Fruit fly (Drosophila melanogaster) whole organism, embryonic: ENCODE data around the gene CG16865.

Source experiments
- ATbp ChIP-seq: fragments of 200-800 bp; sonication (Bioruptor generic); optimal IDR thresholded peaks from 2 replicates; lab custom pipeline; 2017; ENCODE audit warnings: missing biosample characterization, mild to moderate bottlenecking, missing genetic modification characterization, missing genetic modification reagents
- Adf1 ChIP-seq: fragments of 200-800 bp; sonication (Bioruptor generic); IDR thresholded peaks from 2 replicates; pipeline ENCODE4 v1.3.6; 2022; ENCODE audit warnings: missing biosample characterization, missing genetic modification characterization
- Asciz ChIP-seq: fragments of 200-800 bp; sonication (Bioruptor generic); optimal IDR thresholded peaks from 2 replicates; lab custom pipeline; 2017; ENCODE audit warnings: missing biosample characterization, mild to moderate bottlenecking, missing genetic modification characterization, missing genetic modification reagents
- BEAF-32 ChIP-seq: fragments of 200-800 bp; sonication (Bioruptor generic); optimal IDR thresholded peaks from 3 replicates; lab custom pipeline; 2017; ENCODE audit warnings: missing biosample characterization, missing genetic modification characterization, mild to moderate bottlenecking, moderate library complexity, missing genetic modification reagents
- CG10543 ChIP-seq: fragments of 200-800 bp; sonication (Bioruptor generic); optimal IDR thresholded peaks from 3 replicates; lab custom pipeline; 2017; ENCODE audit warnings: missing biosample characterization, mild to moderate bottlenecking, missing genetic modification characterization, moderate library complexity
- CG1233 ChIP-seq: fragments of 200-800 bp; sonication (Bioruptor generic); optimal IDR thresholded peaks from 4 replicates; lab custom pipeline; 2018; ENCODE audit warnings: missing biosample characterization, mild to moderate bottlenecking, missing genetic modification characterization
- CG12659 ChIP-seq: fragments of 200-800 bp; sonication (Bioruptor generic); optimal IDR thresholded peaks from 3 replicates; lab custom pipeline; 2017; ENCODE audit warnings: mild to moderate bottlenecking, missing biosample characterization, missing genetic modification reagents, missing genetic modification characterization
- CG13296 ChIP-seq: fragments of 200-800 bp; sonication (Bioruptor generic); optimal IDR thresholded peaks from 3 replicates; lab custom pipeline; 2018; ENCODE audit warnings: missing biosample characterization, mild to moderate bottlenecking, missing genetic modification characterization
- CG13424 ChIP-seq: fragments of 200-800 bp; sonication (Bioruptor generic); optimal IDR thresholded peaks from 2 replicates; lab custom pipeline; 2019; ENCODE audit warnings: missing biosample characterization, mild to moderate bottlenecking, missing genetic modification characterization, moderate library complexity
- CG15269 ChIP-seq: fragments of 200-800 bp; sonication (Bioruptor generic); optimal IDR thresholded peaks from 2 replicates; lab custom pipeline; 2018; ENCODE audit warnings: missing biosample characterization, mild to moderate bottlenecking, missing genetic modification characterization, moderate library complexity
- CG1529 ChIP-seq: fragments of 200-800 bp; sonication (Bioruptor generic); optimal IDR thresholded peaks from 3 replicates; lab custom pipeline; 2018; ENCODE audit warnings: missing biosample characterization, missing genetic modification characterization
- CG17359 ChIP-seq: fragments of 200-800 bp; sonication (Bioruptor generic); optimal IDR thresholded peaks from 3 replicates; lab custom pipeline; 2018; ENCODE audit warnings: missing biosample characterization, mild to moderate bottlenecking, missing genetic modification characterization, moderate library complexity
- CG17385 ChIP-seq: fragments of 200-800 bp; sonication (Bioruptor generic); optimal IDR thresholded peaks from 3 replicates; lab custom pipeline; 2018; ENCODE audit warnings: missing biosample characterization, mild to moderate bottlenecking, missing genetic modification characterization
- CG18599 ChIP-seq: fragments of 200-800 bp; sonication (Bioruptor generic); optimal IDR thresholded peaks from 3 replicates; lab custom pipeline; 2017; ENCODE audit warnings: missing biosample characterization, missing genetic modification characterization, mild to moderate bottlenecking, moderate library complexity, missing genetic modification reagents
- CG31365 ChIP-seq: fragments of 200-800 bp; sonication (Bioruptor generic); optimal IDR thresholded peaks from 2 replicates; lab custom pipeline; 2018; ENCODE audit warnings: missing biosample characterization, mild to moderate bottlenecking, missing genetic modification characterization
- CG32532 ChIP-seq: fragments of 200-800 bp; sonication (Bioruptor generic); IDR thresholded peaks from 2 replicates; pipeline ENCODE4 v1.3.6; 2022; ENCODE audit warnings: missing biosample characterization, missing genetic modification characterization
- CG3281 ChIP-seq: fragments of 200-800 bp; sonication (Bioruptor generic); optimal IDR thresholded peaks from 3 replicates; lab custom pipeline; 2017; ENCODE audit warnings: missing biosample characterization, mild to moderate bottlenecking, missing genetic modification characterization
- CG3407 ChIP-seq: fragments of 200-800 bp; sonication (Bioruptor generic); optimal IDR thresholded peaks from 2 replicates; lab custom pipeline; 2018; ENCODE audit warnings: missing biosample characterization, mild to moderate bottlenecking, missing genetic modification characterization
- CG34224 ChIP-seq: fragments of 200-800 bp; sonication (Bioruptor generic); IDR thresholded peaks from 3 replicates; pipeline ENCODE4 v1.3.6; 2022; ENCODE audit warnings: missing biosample characterization, missing genetic modification characterization; ENCODE audit not compliant: partially characterized antibody
- CG4617 ChIP-seq: fragments of 200-800 bp; sonication (Bioruptor generic); optimal IDR thresholded peaks from 3 replicates; lab custom pipeline; 2016; ENCODE audit warnings: missing biosample characterization, missing genetic modification characterization, borderline replicate concordance
- CG5245 ChIP-seq: fragments of 200-800 bp; sonication (Bioruptor generic); optimal IDR thresholded peaks from 3 replicates; lab custom pipeline; 2016; ENCODE audit warnings: missing biosample characterization, missing genetic modification characterization
- CG6689 ChIP-seq: fragments of 200-800 bp; sonication (Bioruptor generic); IDR thresholded peaks from 2 replicates; pipeline ENCODE4 v1.3.6; 2022; ENCODE audit warnings: missing biosample characterization, missing genetic modification characterization
- CG7987 ChIP-seq: fragments of 200-800 bp; sonication (Bioruptor generic); optimal IDR thresholded peaks from 2 replicates; lab custom pipeline; 2018; ENCODE audit warnings: missing biosample characterization, mild to moderate bottlenecking, missing genetic modification characterization, moderate library complexity
- CG8359 ChIP-seq: fragments of 200-800 bp; sonication (Bioruptor generic); optimal IDR thresholded peaks from 2 replicates; lab custom pipeline; 2017; ENCODE audit warnings: missing biosample characterization, mild to moderate bottlenecking, missing genetic modification characterization, borderline replicate concordance
- CHES-1-like ChIP-seq: fragments of 200-800 bp; sonication (Bioruptor generic); optimal IDR thresholded peaks from 2 replicates; lab custom pipeline; 2016; ENCODE audit warnings: missing biosample characterization, missing genetic modification characterization
- CrebB ChIP-seq: fragments of 200-800 bp; sonication (Bioruptor generic); optimal IDR thresholded peaks from 3 replicates; lab custom pipeline; 2018; ENCODE audit warnings: missing biosample characterization, mild to moderate bottlenecking, missing genetic modification characterization
- ERR ChIP-seq: fragments of 200-800 bp; sonication (Bioruptor generic); optimal IDR thresholded peaks from 2 replicates; lab custom pipeline; 2016; ENCODE audit warnings: missing biosample characterization, missing genetic modification characterization
- Eip74EF ChIP-seq, 2 experiments: fragments of 200-800 bp in 1 of 2; fragments of >200 bp in 1 of 2; sonication (Bioruptor generic) in 1 of 2; optimal IDR thresholded peaks; 2 replicates each; lab custom pipeline; 2017 to 2019; ENCODE audit warnings: missing biosample characterization in 2 of 2, missing genetic modification characterization in 2 of 2, mild to moderate bottlenecking in 1 of 2, moderate library complexity in 1 of 2
- Fer1 ChIP-seq: fragments of 200-800 bp; sonication (Bioruptor generic); optimal IDR thresholded peaks from 2 replicates; lab custom pipeline; 2017; ENCODE audit warnings: missing biosample characterization, mild to moderate bottlenecking, missing genetic modification characterization
- Med ChIP-seq: fragments of 200-800 bp; sonication (Bioruptor generic); peaks from one replicate; lab custom pipeline; 2016; ENCODE audit warnings: missing biosample characterization, missing genetic modification characterization, mild to moderate bottlenecking, inconsistent platforms, moderate library complexity
- Pdp1 ChIP-seq, 2 experiments: fragments of 200-800 bp; sonication (Bioruptor generic); optimal IDR thresholded peaks; 3 replicates each; lab custom pipeline; 2016; ENCODE audit warnings: missing biosample characterization in 2 of 2, missing genetic modification characterization in 2 of 2, mild to moderate bottlenecking in 1 of 2, moderate library complexity in 1 of 2
- chinmo ChIP-seq: fragments of 200-800 bp; sonication (Bioruptor generic); IDR thresholded peaks from 4 replicates; pipeline ENCODE4 v1.3.6; 2022; ENCODE audit warnings: missing biosample characterization, missing genetic modification characterization; ENCODE audit not compliant: partially characterized antibody
- crol ChIP-seq: fragments of 200-800 bp; sonication (Bioruptor generic); IDR thresholded peaks from 2 replicates; pipeline ENCODE4 v1.3.6; 2022; ENCODE audit warnings: missing biosample characterization, missing genetic modification characterization
- cwo ChIP-seq: fragments of 200-800 bp; sonication (Bioruptor generic); optimal IDR thresholded peaks from 3 replicates; lab custom pipeline; 2017; ENCODE audit warnings: missing biosample characterization, missing genetic modification characterization, mild to moderate bottlenecking, moderate library complexity, missing genetic modification reagents
- en ChIP-seq: fragments of 200-800 bp; sonication (Bioruptor generic); optimal IDR thresholded peaks from 2 replicates; lab custom pipeline; 2016; ENCODE audit warnings: missing biosample characterization, missing genetic modification characterization
- exex ChIP-seq: fragments of 200-800 bp; sonication (Bioruptor generic); optimal IDR thresholded peaks from 4 replicates; lab custom pipeline; 2018; ENCODE audit warnings: missing biosample characterization, mild to moderate bottlenecking, missing genetic modification characterization, moderate library complexity
- gcm2 ChIP-seq: fragments of 200-800 bp; sonication (Bioruptor generic); optimal IDR thresholded peaks from 2 replicates; lab custom pipeline; 2016; ENCODE audit warnings: missing biosample characterization, missing genetic modification characterization
- jigr1 ChIP-seq: fragments of 200-800 bp; sonication (Bioruptor generic); IDR thresholded peaks from 3 replicates; pipeline ENCODE4 v1.3.6; 2022; ENCODE audit warnings: missing biosample characterization, missing genetic modification characterization
- ken ChIP-seq: fragments of 200-800 bp; sonication (Bioruptor generic); IDR thresholded peaks from 3 replicates; pipeline ENCODE4 v1.3.6; 2022; ENCODE audit warnings: missing biosample characterization, missing genetic modification characterization
- nmo ChIP-seq: fragments of 200-800 bp; sonication (Bioruptor generic); optimal IDR thresholded peaks from 2 replicates; lab custom pipeline; 2018; ENCODE audit warnings: missing biosample characterization, mild to moderate bottlenecking, missing genetic modification characterization, moderate library complexity
- sob ChIP-seq: fragments of 200-800 bp; sonication (Bioruptor generic); IDR thresholded peaks from 2 replicates; pipeline ENCODE4 v1.3.6; 2022; ENCODE audit warnings: missing biosample characterization, missing genetic modification characterization
- sqz ChIP-seq: fragments of 200-800 bp; sonication (Bioruptor generic); optimal IDR thresholded peaks from 3 replicates; lab custom pipeline; 2018; ENCODE audit warnings: missing biosample characterization, mild to moderate bottlenecking, missing genetic modification characterization
- stwl ChIP-seq: fragments of 200-800 bp; sonication (Bioruptor generic); optimal IDR thresholded peaks from 3 replicates; lab custom pipeline; 2018; ENCODE audit warnings: missing biosample characterization, mild to moderate bottlenecking, missing genetic modification characterization, moderate library complexity
- unpg ChIP-seq: fragments of 200-800 bp; sonication (Bioruptor generic); optimal IDR thresholded peaks from 3 replicates; lab custom pipeline; 2018; ENCODE audit warnings: missing biosample characterization, mild to moderate bottlenecking, missing genetic modification characterization, moderate library complexity
- vvl ChIP-seq: fragments of 200-800 bp; sonication (Bioruptor generic); IDR thresholded peaks from 2 replicates; pipeline ENCODE4 v1.3.6; 2022; ENCODE audit warnings: missing biosample characterization, missing genetic modification characterization
- wek ChIP-seq: fragments of 200-800 bp; sonication (Bioruptor generic); optimal IDR thresholded peaks from 3 replicates; lab custom pipeline; 2018; ENCODE audit warnings: missing biosample characterization, mild to moderate bottlenecking, missing genetic modification characterization, moderate library complexity

The CG16865 gene

dm6 chr2L:13793405-13793804 lies 17.9 kb upstream of the CG16865 start, which contains the start of gene Sec71 (continued):
- TF ChIP-seq CHES-1-like (GFP tag; lab: Kevin White, UChicago), result peak; percentile 15
- peak; percentile 31 for TF ChIP-seq BEAF-32
- peak; percentile 86 for TF ChIP-seq CG4617
- TF ChIP-seq crol (GFP tag; lab: Robert Waterston, UW), result peak; percentile 71
- peak; percentile 39 for TF ChIP-seq CG12659 (GFP tag; lab: Kevin White, UChicago)
- TF ChIP-seq stwl (tag; lab: Kevin White, UChicago), result peak; percentile 54
- no peak for TF ChIP-seq en (GFP tag; lab: Kevin White, UChicago)
- TF ChIP-seq nmo (GFP tag; lab: Kevin White, UChicago), result peak; percentile 29
- no peak for TF ChIP-seq Asciz (GFP tag; lab: Kevin White, UChicago)
- no peak for TF ChIP-seq CG1529 (GFP tag; lab: Kevin White, UChicago)
- no peak for TF ChIP-seq sob (GFP tag; lab: Robert Waterston, UW)
- no peak for TF ChIP-seq gcm2 (GFP tag; lab: Kevin White, UChicago)
- TF ChIP-seq Med (GFP tag; lab: Kevin White, UChicago), result peak; percentile 85

- TF ChIP-seq CG5245 (GFP tag; lab: Kevin White, UChicago) (no peak), CG18599 (GFP tag; lab: Kevin White, UChicago) (peak; percentile 23), ken (GFP tag; lab: Robert Waterston, UW) (no peak), ATbp (GFP tag; lab: Kevin White, UChicago) (peak; percentile 76), CG13424 (peak; percentile 27), ERR (GFP tag; lab: Kevin White, UChicago) (no peak), CG17359 (tag; lab: Kevin White, UChicago) (peak; percentile 50), Eip74EF (GFP tag; optimal IDR thresholded peaks at IDR 0.05; lab: Kevin White, UChicago) (no peak), CG13296 (peak; percentile 8), CG31365 (tag; lab: Kevin White, UChicago) (peak; percentile 13), CG34224 (GFP tag; lab: Robert Waterston, UW) (no peak), CG3407 (GFP tag; lab: Kevin White, UChicago) (peak; percentile 21), sqz (GFP tag; lab: Kevin White, UChicago) (no peak), CG17385 (peak; percentile 12), Fer1 (peak; percentile 35), wek (GFP tag; lab: Kevin White, UChicago) (peak; percentile 8), CG3281 (GFP tag; lab: Kevin White, UChicago) (peak; percentile 12), CG1233 (GFP tag; lab: Kevin White, UChicago) (peak; percentile 11), unpg (GFP tag; lab: Kevin White, UChicago) (no peak), CrebB (tag; lab: Kevin White, UChicago) (peak; percentile 54), CG7987 (GFP tag; lab: Kevin White, UChicago) (peak; percentile 15), CG6689 (GFP tag; lab: Robert Waterston, UW) (no peak), exex (tag; lab: Kevin White, UChicago) (no peak)
Observed at dm6 chr2L:13801166-13801565, 10.2 kb upstream of the CG16865 start.

DNA sequence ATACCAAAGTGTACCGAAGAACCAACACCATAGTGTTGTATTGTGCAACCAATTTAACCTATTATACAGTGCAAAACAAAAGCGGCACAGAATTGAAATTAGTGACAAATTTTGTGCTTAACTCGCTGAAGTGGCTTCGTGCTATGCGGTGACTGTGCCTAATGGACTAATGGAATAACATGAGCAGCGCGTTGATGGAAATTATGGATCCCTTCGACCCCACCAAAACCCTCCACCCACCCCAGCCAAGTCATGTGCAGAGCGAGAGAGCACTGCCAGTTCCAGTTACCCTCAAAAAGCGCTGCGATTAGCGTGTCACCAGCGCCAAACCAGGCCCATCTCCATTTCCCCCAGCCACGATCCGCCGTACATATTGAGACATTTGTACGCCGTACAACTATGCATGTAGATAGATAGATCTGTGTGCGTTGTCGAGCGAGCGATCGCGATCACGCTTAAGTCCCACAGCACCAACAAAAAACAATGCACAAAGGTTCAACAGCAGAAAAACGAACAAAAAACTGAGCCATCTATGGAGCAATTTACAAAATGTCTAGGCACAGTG lies 9.2 kb upstream of the CG16865 start:
- peak; percentile 46; the same call in 1 of the 2 replicates for TF ChIP-seq vvl (GFP tag; lab: Robert Waterston, UW)
- 0 out of 2 replicates have a peak, but pooled peaks have one; percentile 18 for TF ChIP-seq CG32532 (GFP tag; lab: Robert Waterston, UW)
- peak; percentile 60 for TF ChIP-seq Med (GFP tag; lab: Kevin White, UChicago)
- TF ChIP-seq Pdp1 (GFP tag; optimal IDR thresholded peaks at IDR 0.05; lab: Kevin White, UChicago), result peak in 1 of 2 experiments; percentile 45
- peak; percentile 83; the same call in 3 of the 4 replicates for TF ChIP-seq chinmo (GFP tag; lab: Robert Waterston, UW)
- TF ChIP-seq CG10543, result peak; percentile 50
- peak; percentile 22 for TF ChIP-seq cwo (GFP tag; lab: Kevin White, UChicago)
- TF ChIP-seq crol (GFP tag; lab: Robert Waterston, UW), result peak; percentile 45; the same call in 1 of the 2 replicates
- peak; percentile 22; the same call in 1 of the 2 replicates for TF ChIP-seq Adf1 (GFP tag; lab: Robert Waterston, UW)
- TF ChIP-seq CG8359 (GFP tag; lab: Kevin White, UChicago), result no peak
- TF ChIP-seq CG15269 (tag; lab: Kevin White, UChicago), result peak; percentile 13
- no peak for TF ChIP-seq jigr1 (GFP tag; lab: Robert Waterston, UW)
